Worm (Caenorhabditis elegans) whole organism, L2 larva: ENCODE data around the gene R12C12.5.

Experiments
- C34F6.9 ChIP-seq: fragments of 150-350 bp; optimal IDR thresholded peaks from 2 replicates; lab custom pipeline; 2014; ENCODE audit warnings: missing biosample characterization, missing genetic modification characterization
- F13H6.1 ChIP-seq: sonication (generic microtip); optimal IDR thresholded peaks from 2 replicates; lab custom pipeline; 2016; ENCODE audit warnings: missing genetic modification characterization, missing compliant biosample characterization
- R02D3.7 ChIP-seq: fragments of 150-350 bp; optimal IDR thresholded peaks from 2 replicates; lab custom pipeline; 2014; ENCODE audit warnings: missing biosample characterization, missing genetic modification characterization
- Y55F3AM.14 ChIP-seq: fragments of 200-800 bp; sonication (Bioruptor generic); optimal IDR thresholded peaks from 2 replicates; lab custom pipeline; 2018; ENCODE audit warnings: mild to moderate bottlenecking, missing genetic modification characterization, missing compliant biosample characterization
- ZK546.5 ChIP-seq: sonication (generic microtip); optimal IDR thresholded peaks from 2 replicates; lab custom pipeline; 2017; ENCODE audit warnings: missing biosample characterization, missing genetic modification characterization
- alr-1 ChIP-seq: fragments of 150-350 bp; optimal IDR thresholded peaks from 2 replicates; lab custom pipeline; 2014; ENCODE audit warnings: missing biosample characterization, missing genetic modification characterization
- aly-2 ChIP-seq: fragments of 150-350 bp; optimal IDR thresholded peaks from 2 replicates; lab custom pipeline; 2014; ENCODE audit warnings: missing biosample characterization, missing genetic modification characterization
- ama-1 ChIP-seq: fragments of 150-350 bp; optimal IDR thresholded peaks from 2 replicates; lab custom pipeline; 2018; ENCODE audit warnings: inconsistent platforms
- blmp-1 ChIP-seq: sonication (generic microtip); optimal IDR thresholded peaks from 2 replicates; lab custom pipeline; 2017; ENCODE audit warnings: missing genetic modification characterization, mild to moderate bottlenecking, missing compliant biosample characterization, antibody characterized with exemption, moderate library complexity; ENCODE audit not compliant: insufficient read depth
- ceh-16 ChIP-seq: fragments of 150-350 bp; optimal IDR thresholded peaks from 2 replicates; lab custom pipeline; 2014; ENCODE audit warnings: missing biosample characterization, missing genetic modification characterization
- ceh-82 ChIP-seq: fragments of 150-350 bp; optimal IDR thresholded peaks from 2 replicates; lab custom pipeline; 2014; ENCODE audit warnings: missing biosample characterization, missing genetic modification characterization
- crh-2 ChIP-seq: sonication (generic microtip); optimal IDR thresholded peaks from 2 replicates; lab custom pipeline; 2017; ENCODE audit warnings: missing biosample characterization, missing genetic modification characterization
- dmd-4 ChIP-seq: sonication (generic microtip); optimal IDR thresholded peaks from 2 replicates; lab custom pipeline; 2017; ENCODE audit warnings: missing biosample characterization, missing genetic modification characterization
- egl-27 ChIP-seq: sonication (generic microtip); optimal IDR thresholded peaks from 3 replicates; lab custom pipeline; 2017; ENCODE audit warnings: missing biosample characterization, missing genetic modification reagents, missing genetic modification characterization
- elt-1 ChIP-seq: fragments of 150-350 bp; optimal IDR thresholded peaks from 2 replicates; lab custom pipeline; 2014; ENCODE audit warnings: missing biosample characterization, missing genetic modification characterization
- elt-3 ChIP-seq: sonication (generic microtip); optimal IDR thresholded peaks from 2 replicates; lab custom pipeline; 2017; ENCODE audit warnings: missing biosample characterization, missing genetic modification characterization
- fos-1 ChIP-seq: fragments of 150-350 bp; optimal IDR thresholded peaks from 2 replicates; lab custom pipeline; 2014; ENCODE audit warnings: missing biosample characterization, missing genetic modification characterization
- gmeb-1 ChIP-seq: fragments of 150-350 bp; optimal IDR thresholded peaks from 2 replicates; lab custom pipeline; 2014; ENCODE audit warnings: missing biosample characterization, missing genetic modification characterization
- lin-11 ChIP-seq: fragments of 150-350 bp; sonication (generic microtip); optimal IDR thresholded peaks from 2 replicates; lab custom pipeline; 2014; ENCODE audit warnings: missing biosample characterization, missing genetic modification characterization, inconsistent platforms, mixed read lengths
- lin-13 ChIP-seq: fragments of 150-350 bp; optimal IDR thresholded peaks from 2 replicates; lab custom pipeline; 2014; ENCODE audit warnings: missing biosample characterization, missing genetic modification reagents, missing genetic modification characterization
- lin-39 ChIP-seq: fragments of 150-350 bp; optimal IDR thresholded peaks from 2 replicates; lab custom pipeline; 2014; ENCODE audit warnings: missing biosample characterization, missing genetic modification reagents, missing genetic modification characterization
- lsy-2 ChIP-seq, 2 experiments: fragments of 150-350 bp in 1 of 2; sonication (generic microtip) in 1 of 2; optimal IDR thresholded peaks; 2 replicates each; lab custom pipeline; 2014 to 2017; ENCODE audit warnings: missing biosample characterization in 2 of 2, missing genetic modification characterization in 2 of 2
- mab-5 ChIP-seq: fragments of 150-350 bp; optimal IDR thresholded peaks from 2 replicates; lab custom pipeline; 2014; ENCODE audit warnings: missing biosample characterization, missing genetic modification characterization
- mbf-1 ChIP-seq: sonication (generic microtip); optimal IDR thresholded peaks from 2 replicates; lab custom pipeline; 2017; ENCODE audit warnings: missing biosample characterization, missing genetic modification characterization
- mdl-1 ChIP-seq, 2 experiments: fragments of 150-350 bp in 1 of 2; sonication (generic microtip) in 1 of 2; optimal IDR thresholded peaks; 2 replicates each; lab custom pipeline; 2017; ENCODE audit warnings: missing biosample characterization in 2 of 2, missing genetic modification characterization in 2 of 2
- nhr-10 ChIP-seq: sonication (generic microtip); optimal IDR thresholded peaks from 2 replicates; lab custom pipeline; 2017; ENCODE audit warnings: missing biosample characterization, missing genetic modification characterization
- nhr-11 ChIP-seq: fragments of 150-350 bp; optimal IDR thresholded peaks from 2 replicates; lab custom pipeline; 2014; ENCODE audit warnings: missing biosample characterization, missing genetic modification characterization
- nhr-12 ChIP-seq: fragments of 150-350 bp; optimal IDR thresholded peaks from 2 replicates; lab custom pipeline; 2014; ENCODE audit warnings: missing biosample characterization, missing genetic modification characterization
- nhr-129 ChIP-seq: fragments of 150-350 bp; optimal IDR thresholded peaks from 2 replicates; lab custom pipeline; 2014; ENCODE audit warnings: missing biosample characterization, missing genetic modification characterization
- nhr-21 ChIP-seq: fragments of 150-350 bp; optimal IDR thresholded peaks from 2 replicates; lab custom pipeline; 2014; ENCODE audit warnings: missing biosample characterization, missing genetic modification characterization
- nhr-23 ChIP-seq: fragments of 150-350 bp; optimal IDR thresholded peaks from 2 replicates; lab custom pipeline; 2014; ENCODE audit warnings: missing biosample characterization, missing genetic modification reagents, missing genetic modification characterization
- nhr-237 ChIP-seq: fragments of 150-350 bp; optimal IDR thresholded peaks from 2 replicates; lab custom pipeline; 2014; ENCODE audit warnings: missing biosample characterization, missing genetic modification characterization
- nhr-25 ChIP-seq: fragments of 150-350 bp; sonication (generic microtip); optimal IDR thresholded peaks from 3 replicates; lab custom pipeline; 2014; ENCODE audit warnings: missing biosample characterization, missing genetic modification characterization
- nhr-6 ChIP-seq: fragments of 150-350 bp; optimal IDR thresholded peaks from 2 replicates; lab custom pipeline; 2014; ENCODE audit warnings: missing biosample characterization, missing genetic modification characterization
- nhr-77 ChIP-seq: fragments of 150-350 bp; optimal IDR thresholded peaks from 2 replicates; lab custom pipeline; 2014; ENCODE audit warnings: missing biosample characterization, missing genetic modification characterization
- peb-1 ChIP-seq: fragments of 150-350 bp; optimal IDR thresholded peaks from 2 replicates; lab custom pipeline; 2014; ENCODE audit warnings: missing biosample characterization, missing genetic modification characterization
- sem-4 ChIP-seq: fragments of 150-350 bp; optimal IDR thresholded peaks from 2 replicates; lab custom pipeline; 2014; ENCODE audit warnings: missing biosample characterization, missing genetic modification reagents, missing genetic modification characterization
- skn-1 ChIP-seq: sonication (generic microtip); optimal IDR thresholded peaks from 2 replicates; lab custom pipeline; 2017; ENCODE audit warnings: missing biosample characterization, missing genetic modification characterization
- sma-3 ChIP-seq: sonication (generic microtip); optimal IDR thresholded peaks from 2 replicates; lab custom pipeline; 2016; ENCODE audit warnings: missing genetic modification reagents, missing genetic modification characterization, missing compliant biosample characterization
- sma-9 ChIP-seq, 2 experiments: fragments of 150-350 bp in 1 of 2; sonication (generic microtip) in 1 of 2; optimal IDR thresholded peaks; 2 replicates each; lab custom pipeline; 2014 to 2016; ENCODE audit warnings: missing genetic modification characterization in 2 of 2, mild to moderate bottlenecking in 1 of 2, missing biosample characterization in 1 of 2, missing compliant biosample characterization in 1 of 2, missing genetic modification reagents in 1 of 2, moderate library complexity in 1 of 2
- snpc-4 ChIP-seq: fragments of 150-350 bp; optimal IDR thresholded peaks from 2 replicates; lab custom pipeline; 2014; ENCODE audit warnings: missing biosample characterization, missing genetic modification characterization
- unc-39 ChIP-seq: fragments of 150-350 bp; optimal IDR thresholded peaks from 2 replicates; lab custom pipeline; 2014; ENCODE audit warnings: missing biosample characterization, missing genetic modification characterization
- unc-55 ChIP-seq: fragments of 150-350 bp; sonication (generic microtip); optimal IDR thresholded peaks from 3 replicates; lab custom pipeline; 2014; ENCODE audit warnings: missing biosample characterization, missing genetic modification reagents, missing genetic modification characterization
- unc-62 ChIP-seq: fragments of 150-350 bp; optimal IDR thresholded peaks from 2 replicates; lab custom pipeline; 2014; ENCODE audit warnings: missing biosample characterization, missing genetic modification reagents, missing genetic modification characterization
- zag-1 ChIP-seq: fragments of 150-350 bp; optimal IDR thresholded peaks from 2 replicates; lab custom pipeline; 2014; ENCODE audit warnings: missing biosample characterization, missing genetic modification characterization
- ztf-1 ChIP-seq: fragments of 200-800 bp; sonication (Bioruptor generic); conservative IDR thresholded peaks from 2 replicates; pipeline ENCODE4 v1.3.6; 2022; ENCODE audit warnings: missing genetic modification characterization, missing compliant biosample characterization
- ztf-11 ChIP-seq: sonication (generic microtip); optimal IDR thresholded peaks from 2 replicates; lab custom pipeline; 2017; ENCODE audit warnings: missing biosample characterization, missing genetic modification characterization
- ztf-4 ChIP-seq: fragments of 150-350 bp; optimal IDR thresholded peaks from 2 replicates; lab custom pipeline; 2014; ENCODE audit warnings: missing biosample characterization, missing genetic modification characterization

Gene R12C12.5

DNA sequence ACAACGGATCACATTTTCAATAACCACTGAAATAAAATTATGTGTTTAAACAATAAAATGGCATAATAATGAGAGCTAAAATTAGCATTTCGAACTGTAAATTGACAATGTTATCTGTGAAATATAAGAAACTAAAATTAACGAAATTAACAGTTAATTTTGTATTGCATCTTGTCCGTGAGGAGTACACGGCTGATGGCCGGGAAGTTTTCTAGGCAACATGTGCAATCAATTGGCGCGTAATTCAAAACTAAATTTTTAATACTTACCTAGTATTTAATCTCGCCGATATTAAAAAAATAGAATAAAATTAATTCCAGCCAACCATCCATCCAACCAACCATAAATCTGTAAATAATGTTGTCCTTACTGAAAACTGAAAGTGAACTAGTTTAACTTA, 16.5 kb upstream of the R12C12.5 start:
- TF ChIP-seq C34F6.9 (tag; lab: Kevin White, UChicago) (peak; percentile 70), sem-4 (tag; lab: Kevin White, UChicago) (peak; percentile 59), unc-55 (GFP tag; lab: Kevin White, UChicago) (peak; percentile 75), sma-9 (GFP tag; optimal IDR thresholded peaks at IDR 0.05; lab: Kevin White, UChicago) (peak; percentile 95), sma-9 (tag; optimal IDR thresholded peaks at IDR 0.05; lab: Kevin White, UChicago) (no peak), skn-1 (no peak), snpc-4 (tag; lab: Kevin White, UChicago) (peak; percentile 72), ztf-11 (tag; lab: Kevin White, UChicago) (no peak), gmeb-1 (peak; percentile 98), fos-1 (peak; percentile 5), nhr-10 (tag; lab: Kevin White, UChicago) (no peak), sma-3 (peak; percentile 90), nhr-11 (tag; lab: Kevin White, UChicago) (no peak), lin-13 (GFP tag; lab: Kevin White, UChicago) (peak; percentile 71), nhr-21 (tag; lab: Kevin White, UChicago) (peak; percentile 79), nhr-12 (tag; lab: Kevin White, UChicago) (no peak), mab-5 (tag; lab: Kevin White, UChicago) (peak; percentile 43), ZK546.5 (no peak), dmd-4 (tag; lab: Kevin White, UChicago) (peak; percentile 6), unc-39 (no peak), crh-2 (tag; lab: Kevin White, UChicago) (peak; percentile 77), egl-27 (tag; lab: Kevin White, UChicago) (peak; percentile 36), mdl-1 (tag; optimal IDR thresholded peaks at IDR 0.05; lab: Kevin White, UChicago) (no peak), ama-1 (lab: Kevin White, UChicago) (no peak), peb-1 (no peak), nhr-6 (peak; percentile 72), lsy-2 (tag; optimal IDR thresholded peaks at IDR 0.05; lab: Kevin White, UChicago) (peak; percentile 77 to 91), zag-1 (peak; percentile 4), blmp-1 (tag; lab: Kevin White, UChicago) (peak; percentile 50), lin-11 (tag; lab: Kevin White, UChicago) (no peak), R02D3.7 (tag; lab: Kevin White, UChicago) (no peak), ceh-82 (tag; lab: Kevin White, UChicago) (no peak), mbf-1 (no peak), ztf-1 (GFP tag; lab: Robert Waterston, UW) (no peak), nhr-25 (tag; lab: Kevin White, UChicago) (no peak), nhr-129 (peak; percentile 56), elt-1 (no peak), nhr-237 (tag; lab: Kevin White, UChicago) (no peak), Y55F3AM.14 (no peak), elt-3 (tag; lab: Kevin White, UChicago) (no peak), aly-2 (no peak), alr-1 (tag; lab: Kevin White, UChicago) (no peak), F13H6.1 (tag; lab: Kevin White, UChicago) (peak; percentile 83), nhr-77 (tag; lab: Kevin White, UChicago) (no peak), lin-39 (no peak), ceh-16 (tag; lab: Kevin White, UChicago) (peak; percentile 45), ztf-4 (tag; lab: Kevin White, UChicago) (peak; percentile 43), unc-62 (GFP tag; lab: Kevin White, UChicago) (no peak), nhr-23 (tag; lab: Kevin White, UChicago) (no peak)
